Worm (Caenorhabditis elegans): ENCODE measurements around the gene Y57G11C.1147.

- TF ChIP-seq nhr-11 (tag; optimal IDR thresholded peaks at IDR 0.05) (no peak), lin-13 (GFP tag; optimal IDR thresholded peaks at IDR 0.05) (peak; percentile 93), ceh-82 (tag; optimal IDR thresholded peaks at IDR 0.05) (peak; percentile 63), lsy-2 (tag; optimal IDR thresholded peaks at IDR 0.05) (peak; percentile 91 to 95), unc-55 (GFP tag; optimal IDR thresholded peaks at IDR 0.05) (peak; percentile 99), elt-3 (tag; optimal IDR thresholded peaks at IDR 0.05) (no peak)
Observed at ce11 chrIV:14767693-14768251, 29.5 kb downstream of the Y57G11C.1147 start, which contains the start of the genes mrps-7 and Y57G11C.3.

Data from whole organism, L2 larva.